Worm (Caenorhabditis elegans) whole organism, L4 larva: Measurements from ENCODE around the gene Y57G11C.5.

Source experiments
- D1046.2 ChIP-seq: fragments of 200-800 bp; sonication (Bioruptor generic); IDR thresholded peaks from 2 replicates; pipeline ENCODE4 v1.3.6; 2022; ENCODE audit warnings: missing genetic modification characterization, missing compliant biosample characterization
- F26F4.8 ChIP-seq: fragments of 200-800 bp; sonication (Bioruptor generic); conservative IDR thresholded peaks from 2 replicates; pipeline ENCODE4 v1.3.6; 2022; ENCODE audit warnings: missing genetic modification characterization, missing compliant biosample characterization
- F49E8.2 ChIP-seq: sonication (generic microtip); optimal IDR thresholded peaks from 2 replicates; lab custom pipeline; 2016; ENCODE audit warnings: missing compliant biosample characterization, mild to moderate bottlenecking, missing genetic modification characterization, borderline replicate concordance
- R02D3.7 ChIP-seq: fragments of 150-350 bp; sonication (generic microtip); optimal IDR thresholded peaks from 3 replicates; lab custom pipeline; 2014; ENCODE audit warnings: missing biosample characterization, missing genetic modification characterization
- T20F7.1 ChIP-seq: fragments of 200-800 bp; sonication (Bioruptor generic); optimal IDR thresholded peaks from 2 replicates; lab custom pipeline; 2018; ENCODE audit warnings: mild to moderate bottlenecking, missing genetic modification characterization, missing compliant biosample characterization
- T26A8.4 ChIP-seq: fragments of 200-800 bp; sonication (Bioruptor generic); IDR thresholded peaks from 2 replicates; pipeline ENCODE4 v1.3.6; 2022; ENCODE audit warnings: missing genetic modification characterization, missing compliant biosample characterization
- Y105C5A.15 ChIP-seq: fragments of 200-800 bp; sonication (Bioruptor generic); IDR thresholded peaks from 2 replicates; pipeline ENCODE4 v1.3.6; 2022; ENCODE audit warnings: missing genetic modification characterization, missing compliant biosample characterization
- Y5F2A.4 ChIP-seq: fragments of 200-800 bp; sonication (Bioruptor generic); optimal IDR thresholded peaks from 2 replicates; lab custom pipeline; 2018; ENCODE audit warnings: mild to moderate bottlenecking, missing genetic modification characterization, missing compliant biosample characterization
- Y75B8A.6 ChIP-seq: fragments of 200-800 bp; sonication (Bioruptor generic); IDR thresholded peaks from 2 replicates; pipeline ENCODE4 v1.3.6; 2022; ENCODE audit warnings: missing genetic modification reagents, missing genetic modification characterization, missing compliant biosample characterization
- ZK337.2 ChIP-seq: fragments of 200-800 bp; sonication (Bioruptor generic); IDR thresholded peaks from 2 replicates; pipeline ENCODE4 v1.3.6; 2022; ENCODE audit warnings: missing genetic modification reagents, missing genetic modification characterization, missing compliant biosample characterization
- aha-1 ChIP-seq: fragments of 150-350 bp; peaks from one replicate; lab custom pipeline; 2014; ENCODE audit warnings: missing biosample characterization, missing genetic modification characterization
- ama-1 ChIP-seq: fragments of 150-350 bp; optimal IDR thresholded peaks from 2 replicates; lab custom pipeline; 2014; ENCODE audit warnings: inconsistent platforms, mixed read lengths
- ceh-32 ChIP-seq: sonication (generic microtip); optimal IDR thresholded peaks from 2 replicates; lab custom pipeline; 2016; ENCODE audit warnings: mild to moderate bottlenecking, missing genetic modification characterization, missing compliant biosample characterization; ENCODE audit not compliant: poor library complexity
- ceh-44 ChIP-seq: fragments of 200-800 bp; sonication (Bioruptor generic); IDR thresholded peaks from 2 replicates; pipeline ENCODE4 v1.3.6; 2022; ENCODE audit warnings: missing genetic modification reagents, missing genetic modification characterization, missing compliant biosample characterization
- ces-1 ChIP-seq: fragments of 150-350 bp; sonication (generic microtip); optimal IDR thresholded peaks from 4 replicates; lab custom pipeline; 2014; ENCODE audit warnings: missing biosample characterization, missing genetic modification reagents, missing genetic modification characterization
- cey-2 ChIP-seq: sonication (generic microtip); optimal IDR thresholded peaks from 3 replicates; lab custom pipeline; 2017; ENCODE audit warnings: missing genetic modification characterization, mild to moderate bottlenecking, missing compliant biosample characterization, antibody characterized with exemption, borderline replicate concordance; ENCODE audit not compliant: insufficient read depth
- daf-16 ChIP-seq, 3 experiments: sonication (generic microtip); optimal IDR thresholded peaks; 2 replicates each; lab custom pipeline; 2016 to 2017; ENCODE audit warnings: missing genetic modification characterization in 3 of 3, missing genetic modification reagents in 3 of 3, mild to moderate bottlenecking in 2 of 3, missing compliant biosample characterization in 2 of 3, missing biosample characterization in 1 of 3, moderate library complexity in 1 of 3
- dmd-6 ChIP-seq: fragments of 200-800 bp; sonication (Bioruptor generic); IDR thresholded peaks from 2 replicates; pipeline ENCODE4 v1.3.6; 2022; ENCODE audit warnings: missing genetic modification reagents, missing genetic modification characterization, missing compliant biosample characterization
- dmd-8 ChIP-seq: fragments of 200-800 bp; sonication (Bioruptor generic); IDR thresholded peaks from 2 replicates; pipeline ENCODE4 v1.3.6; 2022; ENCODE audit warnings: missing genetic modification characterization, missing compliant biosample characterization
- dpl-1 ChIP-seq: fragments of 150-350 bp; optimal IDR thresholded peaks from 2 replicates; lab custom pipeline; 2014; ENCODE audit warnings: missing biosample characterization, missing genetic modification reagents, missing genetic modification characterization
- egl-27 ChIP-seq: sonication (generic microtip); optimal IDR thresholded peaks from 3 replicates; lab custom pipeline; 2017; ENCODE audit warnings: missing biosample characterization, missing genetic modification reagents, missing genetic modification characterization
- egl-43 ChIP-seq: fragments of 200-800 bp; sonication (Bioruptor generic); IDR thresholded peaks from 2 replicates; pipeline ENCODE4 v1.3.6; 2022; ENCODE audit warnings: missing genetic modification reagents, missing genetic modification characterization, missing compliant biosample characterization
- fos-1 ChIP-seq: fragments of 150-350 bp; optimal IDR thresholded peaks from 2 replicates; lab custom pipeline; 2014; ENCODE audit warnings: missing biosample characterization, missing genetic modification characterization
- gei-8 ChIP-seq: fragments of 200-800 bp; sonication (Bioruptor generic); optimal IDR thresholded peaks from 2 replicates; lab custom pipeline; 2018; ENCODE audit warnings: mild to moderate bottlenecking, missing genetic modification characterization, missing compliant biosample characterization
- hlh-30 ChIP-seq: sonication (generic microtip); optimal IDR thresholded peaks from 2 replicates; lab custom pipeline; 2017; ENCODE audit warnings: antibody characterized with exemption, mild to moderate bottlenecking, missing genetic modification characterization, missing compliant biosample characterization; ENCODE audit not compliant: insufficient read depth
- lin-1 ChIP-seq: fragments of 200-800 bp; sonication (Bioruptor generic); IDR thresholded peaks from 2 replicates; pipeline ENCODE4 v1.3.6; 2022; ENCODE audit warnings: missing genetic modification reagents, missing genetic modification characterization, missing compliant biosample characterization
- lin-13 ChIP-seq: fragments of 150-350 bp; optimal IDR thresholded peaks from 2 replicates; lab custom pipeline; 2014; ENCODE audit warnings: missing biosample characterization, missing genetic modification reagents, missing genetic modification characterization
- lin-38 ChIP-seq: fragments of 200-800 bp; sonication (Bioruptor generic); IDR thresholded peaks from 2 replicates; pipeline ENCODE4 v1.3.6; 2022; ENCODE audit warnings: missing genetic modification reagents, missing genetic modification characterization, missing compliant biosample characterization
- lin-39 ChIP-seq: fragments of 150-350 bp; optimal IDR thresholded peaks from 2 replicates; lab custom pipeline; 2014; ENCODE audit warnings: missing biosample characterization, missing genetic modification reagents, missing genetic modification characterization
- madf-9 ChIP-seq: fragments of 200-800 bp; sonication (Bioruptor generic); conservative IDR thresholded peaks from 2 replicates; pipeline ENCODE4 v1.3.6; 2022; ENCODE audit warnings: missing genetic modification reagents, missing genetic modification characterization, missing compliant biosample characterization
- mep-1 ChIP-seq: fragments of 150-350 bp; sonication (generic microtip); optimal IDR thresholded peaks from 3 replicates; lab custom pipeline; 2014; ENCODE audit warnings: missing biosample characterization, missing genetic modification characterization
- nhr-10 ChIP-seq: fragments of 150-350 bp; optimal IDR thresholded peaks from 2 replicates; lab custom pipeline; 2014; ENCODE audit warnings: missing biosample characterization, missing genetic modification characterization
- nhr-11 ChIP-seq: fragments of 150-350 bp; optimal IDR thresholded peaks from 2 replicates; lab custom pipeline; 2014; ENCODE audit warnings: missing biosample characterization, missing genetic modification characterization
- nhr-237 ChIP-seq: sonication (generic microtip); optimal IDR thresholded peaks from 2 replicates; lab custom pipeline; 2017; ENCODE audit warnings: missing biosample characterization, missing genetic modification characterization
- nhr-28 ChIP-seq: fragments of 150-350 bp; optimal IDR thresholded peaks from 2 replicates; lab custom pipeline; 2014; ENCODE audit warnings: missing biosample characterization, missing genetic modification characterization
- nhr-48 ChIP-seq: sonication (generic microtip); optimal IDR thresholded peaks from 2 replicates; lab custom pipeline; 2016; ENCODE audit warnings: mild to moderate bottlenecking, missing genetic modification characterization, missing compliant biosample characterization
- nhr-76 ChIP-seq: fragments of 150-350 bp; optimal IDR thresholded peaks from 2 replicates; lab custom pipeline; 2014; ENCODE audit warnings: missing biosample characterization, missing genetic modification characterization
- nhr-77 ChIP-seq: fragments of 150-350 bp; optimal IDR thresholded peaks from 2 replicates; lab custom pipeline; 2014; ENCODE audit warnings: missing biosample characterization, missing genetic modification characterization
- pha-4 ChIP-seq, 2 experiments: fragments of 150-350 bp in 1 of 2; fragments of 200-800 bp in 1 of 2; sonication (Bioruptor generic) in 1 of 2; IDR thresholded peaks in 1 of 2; optimal IDR thresholded peaks in 1 of 2; 2 replicates each; pipeline versions ENCODE4 v1.3.6 to Lab custom; 2014 to 2022; ENCODE audit warnings: missing genetic modification characterization in 2 of 2, missing genetic modification reagents in 2 of 2, missing biosample characterization in 1 of 2, missing compliant biosample characterization in 1 of 2
- pqm-1 ChIP-seq: sonication (generic microtip); optimal IDR thresholded peaks from 2 replicates; lab custom pipeline; 2017; ENCODE audit warnings: missing biosample characterization, missing genetic modification characterization
- rbr-2 ChIP-seq: sonication (generic microtip); optimal IDR thresholded peaks from 2 replicates; lab custom pipeline; 2016; ENCODE audit warnings: missing genotype, missing genetic modification characterization, missing compliant biosample characterization
- set-16 ChIP-seq: fragments of 200-800 bp; sonication (Bioruptor generic); IDR thresholded peaks from 2 replicates; pipeline ENCODE4 v1.3.6; 2022; ENCODE audit warnings: missing genetic modification reagents, missing genetic modification characterization, missing compliant biosample characterization
- snpc-1.2 ChIP-seq: fragments of 200-800 bp; sonication (Bioruptor generic); IDR thresholded peaks from 2 replicates; pipeline ENCODE4 v1.3.6; 2022; ENCODE audit warnings: missing genetic modification reagents, missing genetic modification characterization, missing compliant biosample characterization
- snpc-4 ChIP-seq: fragments of 150-350 bp; optimal IDR thresholded peaks from 2 replicates; lab custom pipeline; 2014; ENCODE audit warnings: missing biosample characterization, missing genetic modification characterization
- spr-1 ChIP-seq: sonication (generic microtip); optimal IDR thresholded peaks from 2 replicates; lab custom pipeline; 2016; ENCODE audit warnings: mild to moderate bottlenecking, missing genetic modification characterization, missing compliant biosample characterization
- spr-3 ChIP-seq: fragments of 200-800 bp; sonication (Bioruptor generic); optimal IDR thresholded peaks from 2 replicates; lab custom pipeline; 2018; ENCODE audit warnings: mild to moderate bottlenecking, missing genetic modification characterization, missing compliant biosample characterization
- unc-130 ChIP-seq: sonication (generic microtip); optimal IDR thresholded peaks from 2 replicates; lab custom pipeline; 2016; ENCODE audit warnings: missing genetic modification reagents, missing genetic modification characterization, missing compliant biosample characterization
- vab-7 ChIP-seq: fragments of 200-800 bp; sonication (Bioruptor generic); IDR thresholded peaks from 2 replicates; pipeline ENCODE4 v1.3.6; 2022; ENCODE audit warnings: missing genetic modification reagents, missing genetic modification characterization, missing compliant biosample characterization
- zip-11 ChIP-seq: fragments of 200-800 bp; sonication (Bioruptor generic); IDR thresholded peaks from 2 replicates; pipeline ENCODE4 v1.3.6; 2022; ENCODE audit warnings: missing genetic modification characterization, missing compliant biosample characterization

Y57G11C.5 gene

DNA sequence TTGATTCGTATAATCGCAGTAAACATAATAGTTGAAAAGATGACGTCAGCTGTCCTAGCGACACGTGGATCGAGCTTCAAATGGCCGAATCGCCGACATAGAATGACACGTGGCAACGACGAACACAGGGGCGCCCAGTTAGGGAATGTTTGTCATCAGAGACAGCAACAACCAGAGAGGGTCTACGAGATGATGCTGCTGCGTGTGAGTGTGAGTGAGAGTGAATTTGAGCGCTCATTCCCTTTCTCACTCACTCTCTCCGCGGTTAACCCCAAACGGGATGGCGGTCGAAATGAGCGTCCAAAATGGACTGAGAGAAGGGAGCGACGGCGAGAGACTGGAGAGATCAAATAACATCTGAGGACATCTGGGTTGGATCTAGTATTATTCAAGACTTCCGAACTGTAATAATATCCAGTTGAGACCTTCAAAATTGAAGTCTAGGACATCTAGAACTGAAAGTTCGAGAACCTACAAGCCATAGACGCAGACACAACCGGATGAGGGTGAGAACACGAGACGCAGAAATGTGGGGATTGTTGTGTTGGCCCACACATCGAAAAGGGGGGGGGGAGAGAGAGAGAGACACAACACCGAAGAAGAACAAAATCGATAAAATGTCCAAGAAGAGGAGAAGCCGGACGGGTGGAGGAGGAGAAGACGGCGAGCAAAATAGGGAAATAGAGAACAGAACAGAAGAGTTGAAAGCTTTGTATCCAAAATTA, 28.8 kb upstream of the Y57G11C.5 start (continued):
- TF ChIP-seq T26A8.4 (GFP tag; lab: Robert Waterston, UW) (0 out of 2 replicates have a peak, but pooled peaks have one; percentile 7), snpc-1.2 (GFP tag; lab: Robert Waterston, UW) (no peak), D1046.2 (GFP tag; lab: Robert Waterston, UW) (no peak), mep-1 (peak; percentile 89), lin-39 (no peak), dpl-1 (peak; percentile 42), spr-1 (tag; lab: Kevin White, UChicago) (no peak), dmd-6 (peak; percentile 46), ama-1 (lab: Kevin White, UChicago) (peak; percentile 71), dmd-8 (no peak), nhr-28 (tag; lab: Kevin White, UChicago) (peak; percentile 53), ces-1 (GFP tag; lab: Kevin White, UChicago) (no peak), T20F7.1 (GFP tag; lab: Kevin White, UChicago) (peak; percentile 16), F49E8.2 (tag; lab: Kevin White, UChicago) (no peak), cey-2 (tag; lab: Kevin White, UChicago) (no peak), nhr-77 (tag; lab: Kevin White, UChicago) (peak; percentile 69), nhr-10 (no peak), nhr-76 (no peak), ceh-44 (GFP tag; lab: Robert Waterston, UW) (no peak), set-16 (GFP tag; lab: Robert Waterston, UW) (peak; percentile 46), egl-43 (GFP tag; lab: Robert Waterston, UW) (0 out of 2 replicates have a peak, but pooled peaks have one; percentile 15), Y5F2A.4 (GFP tag; lab: Kevin White, UChicago) (no peak), nhr-11 (peak; percentile 22), pha-4 (GFP tag; IDR thresholded peaks at IDR 0.05; lab: Robert Waterston, UW) (peak; percentile 14; the same call in 1 of the 2 replicates), pha-4 (tag; optimal IDR thresholded peaks at IDR 0.05; lab: Kevin White, UChicago) (no peak), aha-1 (tag; lab: Kevin White, UChicago) (peak; percentile 99), vab-7 (peak; percentile 33; the same call in 1 of the 2 replicates), egl-27 (tag; lab: Kevin White, UChicago) (no peak), zip-11 (no peak), ceh-32 (tag; lab: Kevin White, UChicago) (no peak), daf-16 (GFP tag; optimal IDR thresholded peaks at IDR 0.05; lab: Kevin White, UChicago) (no peak), daf-16 (tag; optimal IDR thresholded peaks at IDR 0.05; lab: Kevin White, UChicago) (peak; percentile 85), nhr-48 (peak; percentile 20), hlh-30 (tag; lab: Kevin White, UChicago) (peak; percentile 94), R02D3.7 (no peak), Y75B8A.6 (GFP tag; lab: Robert Waterston, UW) (no peak), Y105C5A.15 (no peak), lin-38 (GFP tag; lab: Robert Waterston, UW) (peak; percentile 40; the same call in 1 of the 2 replicates), lin-13 (GFP tag; lab: Kevin White, UChicago) (no peak), madf-9 (GFP tag; lab: Robert Waterston, UW) (no peak), F26F4.8 (GFP tag; lab: Robert Waterston, UW) (no peak), ZK337.2 (GFP tag; lab: Robert Waterston, UW) (no peak), fos-1 (tag; lab: Kevin White, UChicago) (no peak), snpc-4 (no peak), nhr-237 (no peak), pqm-1 (tag; lab: Kevin White, UChicago) (no peak), unc-130 (no peak), spr-3 (GFP tag; lab: Kevin White, UChicago) (no peak), lin-1 (GFP tag; lab: Robert Waterston, UW) (no peak), gei-8 (no peak), rbr-2 (tag; lab: Kevin White, UChicago) (peak; percentile 60)
